Fruit fly (Drosophila melanogaster) whole organism, embryonic: Measurements from ENCODE around the gene CG2120.

Experiments used
- Bdp1 ChIP-seq: fragments of 200-800 bp; sonication (Bioruptor generic); optimal IDR thresholded peaks from 3 replicates; lab custom pipeline; 2016; ENCODE audit warnings: missing biosample characterization, missing genetic modification characterization
- C15 ChIP-seq: fragments of 200-800 bp; sonication (Bioruptor generic); IDR thresholded peaks from 3 replicates; pipeline ENCODE4 v1.3.6; 2022; ENCODE audit warnings: missing biosample characterization, missing genetic modification characterization
- CG10147 ChIP-seq: fragments of 200-800 bp; sonication (Bioruptor generic); optimal IDR thresholded peaks from 2 replicates; lab custom pipeline; 2019; ENCODE audit warnings: missing biosample characterization, mild to moderate bottlenecking, missing genetic modification characterization, moderate library complexity
- CG10274 ChIP-seq: fragments of 200-800 bp; sonication (Bioruptor generic); optimal IDR thresholded peaks from 3 replicates; lab custom pipeline; 2017; ENCODE audit warnings: missing biosample characterization, mild to moderate bottlenecking, missing genetic modification characterization
- CG15696 ChIP-seq: fragments of 200-800 bp; sonication (Bioruptor generic); optimal IDR thresholded peaks from 2 replicates; lab custom pipeline; 2019; ENCODE audit warnings: missing biosample characterization, mild to moderate bottlenecking, missing genetic modification characterization, moderate library complexity
- CG17802 ChIP-seq: fragments of 200-800 bp; sonication (Bioruptor generic); optimal IDR thresholded peaks from 2 replicates; lab custom pipeline; 2018; ENCODE audit warnings: missing biosample characterization, mild to moderate bottlenecking, missing genetic modification characterization, moderate library complexity
- CG18262 ChIP-seq: fragments of 200-800 bp; optimal IDR thresholded peaks from 3 replicates; lab custom pipeline; 2019; ENCODE audit warnings: missing biosample characterization, mild to moderate bottlenecking, missing genetic modification characterization, moderate library complexity
- CG18619 ChIP-seq: fragments of 200-800 bp; sonication (Bioruptor generic); optimal IDR thresholded peaks from 3 replicates; lab custom pipeline; 2017; ENCODE audit warnings: missing biosample characterization, mild to moderate bottlenecking, missing genetic modification characterization
- CG2116 ChIP-seq: fragments of 200-800 bp; sonication (Bioruptor generic); optimal IDR thresholded peaks from 3 replicates; lab custom pipeline; 2018; ENCODE audit warnings: missing biosample characterization, mild to moderate bottlenecking, missing genetic modification characterization
- CG2120 ChIP-seq: fragments of 200-800 bp; sonication (Bioruptor generic); optimal IDR thresholded peaks from 3 replicates; lab custom pipeline; 2016; ENCODE audit warnings: missing biosample characterization, missing genetic modification characterization
- CG31388 ChIP-seq: fragments of 200-800 bp; sonication (Bioruptor generic); optimal IDR thresholded peaks from 2 replicates; lab custom pipeline; 2016; ENCODE audit warnings: missing biosample characterization, missing genetic modification characterization
- CG3281 ChIP-seq: fragments of 200-800 bp; sonication (Bioruptor generic); optimal IDR thresholded peaks from 3 replicates; lab custom pipeline; 2017; ENCODE audit warnings: missing biosample characterization, mild to moderate bottlenecking, missing genetic modification characterization
- CG34422 ChIP-seq: fragments of 200-800 bp; sonication (Bioruptor generic); IDR thresholded peaks from 3 replicates; pipeline ENCODE4 v1.3.6; 2022; ENCODE audit warnings: missing biosample characterization, missing genetic modification characterization
- CG43689 ChIP-seq: fragments of 200-800 bp; sonication (Bioruptor generic); IDR thresholded peaks from 2 replicates; pipeline ENCODE4 v1.3.6; 2022; ENCODE audit warnings: missing biosample characterization, missing genetic modification characterization
- CG6689 ChIP-seq: fragments of 200-800 bp; sonication (Bioruptor generic); IDR thresholded peaks from 2 replicates; pipeline ENCODE4 v1.3.6; 2022; ENCODE audit warnings: missing biosample characterization, missing genetic modification characterization
- CG7372 ChIP-seq: fragments of 200-800 bp; sonication (Bioruptor generic); IDR thresholded peaks from 2 replicates; pipeline ENCODE4 v1.3.6; 2022; ENCODE audit warnings: missing biosample characterization, missing genetic modification characterization
- CG7556 ChIP-seq: fragments of 200-800 bp; sonication (Bioruptor generic); optimal IDR thresholded peaks from 2 replicates; lab custom pipeline; 2017; ENCODE audit warnings: missing biosample characterization, mild to moderate bottlenecking, missing genetic modification characterization
- CG7745 ChIP-seq: fragments of 200-800 bp; sonication (Bioruptor generic); optimal IDR thresholded peaks from 2 replicates; lab custom pipeline; 2018; ENCODE audit warnings: missing biosample characterization, mild to moderate bottlenecking, missing genetic modification characterization, moderate library complexity
- CG8388 ChIP-seq: fragments of 200-800 bp; sonication (Bioruptor generic); optimal IDR thresholded peaks from 2 replicates; lab custom pipeline; 2019; ENCODE audit warnings: missing biosample characterization, mild to moderate bottlenecking, missing genetic modification characterization, moderate library complexity
- CG9817 ChIP-seq: fragments of 200-800 bp; sonication (Bioruptor generic); optimal IDR thresholded peaks from 2 replicates; lab custom pipeline; 2018; ENCODE audit warnings: missing biosample characterization, mild to moderate bottlenecking, missing genetic modification characterization, moderate library complexity
- Hmr ChIP-seq: fragments of 200-800 bp; sonication (Bioruptor generic); optimal IDR thresholded peaks from 3 replicates; lab custom pipeline; 2017; ENCODE audit warnings: mild to moderate bottlenecking, missing biosample characterization, missing genetic modification reagents, missing genetic modification characterization
- MBD-R2 ChIP-seq: fragments of 200-800 bp; sonication (Bioruptor generic); IDR thresholded peaks from 2 replicates; pipeline ENCODE4 v1.3.6; 2022; ENCODE audit warnings: missing biosample characterization, missing genetic modification characterization
- Max ChIP-seq: fragments of 200-800 bp; sonication (Bioruptor generic); optimal IDR thresholded peaks from 2 replicates; lab custom pipeline; 2016; ENCODE audit warnings: missing biosample characterization, mild to moderate bottlenecking, missing genetic modification characterization
- NFAT ChIP-seq: fragments of 200-800 bp; sonication (Bioruptor generic); IDR thresholded peaks from 2 replicates; pipeline ENCODE4 v1.3.6; 2022; ENCODE audit warnings: missing biosample characterization, missing genetic modification characterization
- Nf-YB ChIP-seq: fragments of 200-800 bp; sonication (Bioruptor generic); optimal IDR thresholded peaks from 3 replicates; lab custom pipeline; 2019; ENCODE audit warnings: missing biosample characterization, mild to moderate bottlenecking, missing genetic modification characterization, moderate library complexity
- Xbp1 ChIP-seq: fragments of 200-800 bp; sonication (Bioruptor generic); optimal IDR thresholded peaks from 3 replicates; lab custom pipeline; 2016; ENCODE audit warnings: missing biosample characterization, mild to moderate bottlenecking, missing genetic modification characterization
- YL-1 ChIP-seq: fragments of 200-800 bp; sonication (Bioruptor generic); optimal IDR thresholded peaks from 3 replicates; lab custom pipeline; 2017; ENCODE audit warnings: missing biosample characterization, mild to moderate bottlenecking, missing genetic modification characterization
- amos ChIP-seq: fragments of 200-800 bp; sonication (Bioruptor generic); IDR thresholded peaks from 2 replicates; pipeline ENCODE4 v1.3.6; 2022; ENCODE audit warnings: missing biosample characterization, missing genetic modification characterization; ENCODE audit not compliant: partially characterized antibody
- aop ChIP-seq: fragments of 200-800 bp; sonication (Bioruptor generic); IDR thresholded peaks from 2 replicates; pipeline ENCODE4 v1.3.6; 2022; ENCODE audit warnings: missing biosample characterization, missing genetic modification characterization
- ase ChIP-seq: fragments of 200-800 bp; sonication (Bioruptor generic); IDR thresholded peaks from 3 replicates; pipeline ENCODE4 v1.3.6; 2022; ENCODE audit warnings: missing biosample characterization, missing genetic modification characterization
- bsh ChIP-seq, 2 experiments: fragments of 200-800 bp; sonication (Bioruptor generic); optimal IDR thresholded peaks; 2 replicates each; lab custom pipeline; 2017 to 2018; ENCODE audit warnings: mild to moderate bottlenecking in 2 of 2, missing biosample characterization in 2 of 2, missing genetic modification characterization in 2 of 2, moderate library complexity in 1 of 2
- cg ChIP-seq: fragments of 200-800 bp; sonication (Bioruptor generic); optimal IDR thresholded peaks from 3 replicates; lab custom pipeline; 2019; ENCODE audit warnings: missing biosample characterization, mild to moderate bottlenecking, missing genetic modification characterization, moderate library complexity
- dm ChIP-seq: fragments of 200-800 bp; sonication (Bioruptor generic); optimal IDR thresholded peaks from 3 replicates; lab custom pipeline; 2016; ENCODE audit warnings: missing biosample characterization, missing genetic modification characterization
- ems ChIP-seq: fragments of 200-800 bp; sonication (Bioruptor generic); optimal IDR thresholded peaks from 3 replicates; lab custom pipeline; 2016; ENCODE audit warnings: missing biosample characterization, missing genetic modification characterization
- gce ChIP-seq: fragments of 200-800 bp; sonication (Bioruptor generic); IDR thresholded peaks from 3 replicates; pipeline ENCODE4 v1.3.6; 2022; ENCODE audit warnings: missing biosample characterization, missing genetic modification characterization
- grau ChIP-seq: fragments of 200-800 bp; optimal IDR thresholded peaks from 3 replicates; lab custom pipeline; 2019; ENCODE audit warnings: missing biosample characterization, mild to moderate bottlenecking, missing genetic modification characterization, moderate library complexity
- gro ChIP-seq: fragments of 200-800 bp; sonication (Bioruptor generic); optimal IDR thresholded peaks from 2 replicates; lab custom pipeline; 2016; ENCODE audit warnings: missing biosample characterization, missing genetic modification characterization
- hb ChIP-seq: fragments of 200-800 bp; sonication (Bioruptor generic); IDR thresholded peaks from 3 replicates; pipeline ENCODE4 v1.3.6; 2022; ENCODE audit warnings: missing biosample characterization, missing genetic modification characterization; ENCODE audit not compliant: partially characterized antibody
- ind ChIP-seq: fragments of 200-800 bp; sonication (Bioruptor generic); optimal IDR thresholded peaks from 3 replicates; lab custom pipeline; 2016; ENCODE audit warnings: missing biosample characterization, missing genetic modification characterization
- inv ChIP-seq: fragments of 200-800 bp; sonication (Bioruptor generic); IDR thresholded peaks from 2 replicates; pipeline ENCODE4 v1.3.6; 2022; ENCODE audit warnings: missing biosample characterization, missing genetic modification characterization; ENCODE audit not compliant: partially characterized antibody
- mam ChIP-seq: fragments of 200-800 bp; sonication (Bioruptor generic); optimal IDR thresholded peaks from 3 replicates; lab custom pipeline; 2016; ENCODE audit warnings: missing biosample characterization, missing genetic modification characterization
- pros ChIP-seq: fragments of 200-800 bp; sonication (Bioruptor generic); optimal IDR thresholded peaks from 3 replicates; lab custom pipeline; 2019; ENCODE audit warnings: missing biosample characterization, mild to moderate bottlenecking, missing genetic modification characterization, moderate library complexity
- psq ChIP-seq: fragments of 200-800 bp; sonication (Bioruptor generic); optimal IDR thresholded peaks from 2 replicates; lab custom pipeline; 2017; ENCODE audit warnings: missing biosample characterization, missing genetic modification characterization
- ro ChIP-seq: fragments of 200-800 bp; sonication (Bioruptor generic); IDR thresholded peaks from 2 replicates; pipeline ENCODE4 v1.3.6; 2022; ENCODE audit warnings: missing biosample characterization, missing genetic modification characterization
- row ChIP-seq: fragments of 200-800 bp; sonication (Bioruptor generic); IDR thresholded peaks from 3 replicates; pipeline ENCODE4 v1.3.6; 2022; ENCODE audit warnings: missing biosample characterization, missing genetic modification characterization
- slou ChIP-seq: fragments of 200-800 bp; sonication (Bioruptor generic); optimal IDR thresholded peaks from 3 replicates; lab custom pipeline; 2016; ENCODE audit warnings: missing biosample characterization, missing genetic modification characterization
- sna ChIP-seq: fragments of 200-800 bp; sonication (Bioruptor generic); IDR thresholded peaks from 2 replicates; pipeline ENCODE4 v1.3.6; 2022; ENCODE audit warnings: missing biosample characterization, missing genetic modification characterization; ENCODE audit not compliant: partially characterized antibody
- stc ChIP-seq: fragments of 200-800 bp; sonication (Bioruptor generic); IDR thresholded peaks from 2 replicates; pipeline ENCODE4 v1.3.6; 2022; ENCODE audit warnings: missing biosample characterization, missing genetic modification characterization
- ttk ChIP-seq: fragments of 200-800 bp; sonication (Bioruptor generic); IDR thresholded peaks from 2 replicates; pipeline ENCODE4 v2.1.2; 2022; ENCODE audit warnings: missing biosample characterization, missing genetic modification characterization
- wdn ChIP-seq: fragments of 200-800 bp; sonication (Bioruptor generic); IDR thresholded peaks from 2 replicates; pipeline ENCODE4 v1.3.6; 2022; ENCODE audit warnings: missing biosample characterization, missing genetic modification characterization
- yki ChIP-seq: fragments of >200 bp; optimal IDR thresholded peaks from 3 replicates; lab custom pipeline; 2018

Gene CG2120

dm6 chrX:8145501-8146157 is 10.0 kb downstream of the CG2120 start, which contains the start of the genes alpha-PheRS and CG2129 (continued):
- no peak for TF ChIP-seq cg (GFP tag; lab: Kevin White, UChicago)
- TF ChIP-seq CG3281 (GFP tag; lab: Kevin White, UChicago): peak; percentile 13
- TF ChIP-seq sna: no peak
- TF ChIP-seq gro (GFP tag; lab: Kevin White, UChicago): no peak
- peak; percentile 21 for TF ChIP-seq CG9817
- peak; percentile 1 for TF ChIP-seq Bdp1 (GFP tag; lab: Kevin White, UChicago)
- TF ChIP-seq dm (GFP tag; lab: Kevin White, UChicago): no peak
- no peak for TF ChIP-seq CG31388 (GFP tag; lab: Kevin White, UChicago)
- no peak for TF ChIP-seq ttk (GFP tag; lab: Robert Waterston, UW)
- no peak for TF ChIP-seq pros (GFP tag; lab: Kevin White, UChicago)
- TF ChIP-seq Hmr: no peak
- peak; percentile 51 for TF ChIP-seq grau (tag; lab: Kevin White, UChicago)
- no peak for TF ChIP-seq yki (lab: Kevin White, UChicago)
- TF ChIP-seq CG8388 (GFP tag; lab: Kevin White, UChicago): peak; percentile 9
- no peak for TF ChIP-seq ase (GFP tag; lab: Robert Waterston, UW)
- no peak for TF ChIP-seq mam
- TF ChIP-seq MBD-R2 (GFP tag; lab: Robert Waterston, UW): peak; percentile 76; the same call in 1 of the 2 replicates
- peak; percentile 18 for TF ChIP-seq Xbp1 (GFP tag; lab: Kevin White, UChicago)
- no peak for TF ChIP-seq CG7372
- no peak for TF ChIP-seq NFAT (GFP tag; lab: Robert Waterston, UW)
- no peak for TF ChIP-seq CG10274 (GFP tag; lab: Kevin White, UChicago)
- TF ChIP-seq slou (GFP tag; lab: Kevin White, UChicago): no peak
- no peak for TF ChIP-seq gce (GFP tag; lab: Robert Waterston, UW)
- TF ChIP-seq amos (GFP tag; lab: Robert Waterston, UW): peak; percentile 5; the same call in 1 of the 2 replicates
- TF ChIP-seq CG15696: peak; percentile 23
- no peak for TF ChIP-seq CG18619 (GFP tag; lab: Kevin White, UChicago)
- TF ChIP-seq ind (GFP tag; lab: Kevin White, UChicago): no peak
- TF ChIP-seq CG18262 (tag; lab: Kevin White, UChicago): no peak
- no peak for TF ChIP-seq C15 (GFP tag; lab: Robert Waterston, UW)
- TF ChIP-seq CG43689: no peak
- TF ChIP-seq ro (GFP tag; lab: Robert Waterston, UW): no peak
- TF ChIP-seq hb: no peak
- no peak for TF ChIP-seq CG7745 (tag; lab: Kevin White, UChicago)
- TF ChIP-seq Max (GFP tag; lab: Kevin White, UChicago): peak; percentile 37
- peak; percentile 79 for TF ChIP-seq row (GFP tag; lab: Robert Waterston, UW)
- peak; percentile 39 for TF ChIP-seq CG10147 (GFP tag; lab: Kevin White, UChicago)
- TF ChIP-seq inv (GFP tag; lab: Robert Waterston, UW): no peak
- no peak for TF ChIP-seq ems (GFP tag; lab: Kevin White, UChicago)
- peak; percentile 84 for TF ChIP-seq CG2120 (GFP tag; lab: Kevin White, UChicago)
- TF ChIP-seq CG17802 (tag; lab: Kevin White, UChicago): no peak
- TF ChIP-seq CG2116: peak; percentile 60
- TF ChIP-seq wdn (GFP tag; lab: Robert Waterston, UW): no peak
- TF ChIP-seq bsh (GFP tag; optimal IDR thresholded peaks at IDR 0.05; lab: Kevin White, UChicago): peak in 1 of 2 experiments; percentile 24
- TF ChIP-seq CG7556 (GFP tag; lab: Kevin White, UChicago): peak; percentile 32
- no peak for TF ChIP-seq CG6689 (GFP tag; lab: Robert Waterston, UW)
- peak; percentile 64 for TF ChIP-seq YL-1 (GFP tag; lab: Kevin White, UChicago)
- TF ChIP-seq stc (GFP tag; lab: Robert Waterston, UW): no peak
- no peak for TF ChIP-seq CG34422 (GFP tag; lab: Robert Waterston, UW)
- TF ChIP-seq psq (GFP tag; lab: Kevin White, UChicago): no peak
- TF ChIP-seq Nf-YB (GFP tag; lab: Kevin White, UChicago): no peak
- TF ChIP-seq aop (GFP tag; lab: Robert Waterston, UW): no peak
